Worm (Caenorhabditis elegans) whole organism, midembryonic: ENCODE measurements around the gene T10B5.8.

ENCODE experiments used
- T22C8.4 ChIP-seq: fragments of 200-800 bp; sonication (Bioruptor generic); IDR thresholded peaks from 2 replicates; pipeline ENCODE4 v1.3.6; 2022; ENCODE audit warnings: missing genetic modification characterization, missing compliant biosample characterization
- cog-1 ChIP-seq: sonication (generic microtip); optimal IDR thresholded peaks from 2 replicates; lab custom pipeline; 2016; ENCODE audit warnings: missing genetic modification characterization, missing compliant biosample characterization
- flt-1 ChIP-seq: fragments of 200-800 bp; sonication (Bioruptor generic); IDR thresholded peaks from 2 replicates; pipeline ENCODE4 v1.3.6; 2022; ENCODE audit warnings: missing genetic modification characterization, missing compliant biosample characterization
- klf-2 ChIP-seq: fragments of 200-800 bp; sonication (Bioruptor generic); conservative IDR thresholded peaks from 2 replicates; pipeline ENCODE4 v1.3.6; 2022; ENCODE audit warnings: missing genetic modification reagents, missing genetic modification characterization, missing compliant biosample characterization
- med-1 ChIP-seq: sonication (generic microtip); optimal IDR thresholded peaks from 2 replicates; lab custom pipeline; 2017; ENCODE audit warnings: missing genetic modification characterization, mild to moderate bottlenecking, missing compliant biosample characterization, antibody characterized with exemption, missing genetic modification reagents; ENCODE audit not compliant: insufficient read depth
- ref-1 ChIP-seq: fragments of 200-800 bp; sonication (Bioruptor generic); conservative IDR thresholded peaks from 2 replicates; pipeline ENCODE4 v1.3.6; 2022; ENCODE audit warnings: missing genetic modification reagents, missing genetic modification characterization, missing compliant biosample characterization
- tab-1 ChIP-seq: fragments of 200-800 bp; sonication (Bioruptor generic); IDR thresholded peaks from 2 replicates; pipeline ENCODE4 v1.3.6; 2022; ENCODE audit warnings: missing genetic modification characterization, missing compliant biosample characterization
- ztf-23 ChIP-seq: fragments of 200-800 bp; sonication (Bioruptor generic); IDR thresholded peaks from 2 replicates; pipeline ENCODE4 v1.3.6; 2022; ENCODE audit warnings: missing genetic modification reagents, missing genetic modification characterization, missing compliant biosample characterization
- ztf-29 ChIP-seq: fragments of 200-800 bp; sonication (Bioruptor generic); IDR thresholded peaks from 2 replicates; pipeline ENCODE4 v1.3.6; 2022; ENCODE audit warnings: missing genetic modification reagents, missing genetic modification characterization, missing compliant biosample characterization

T10B5.8 gene

ce11 chrV:1875497-1875988 lies 33.7 kb downstream of the T10B5.8 start:
- TF ChIP-seq flt-1 (no peak), klf-2 (GFP tag; lab: Robert Waterston, UW) (0 out of 2 replicates have a peak, but pooled peaks have one; percentile 49)

ce11 chrV:1878030-1878429 lies 36.2 kb downstream of the T10B5.8 start:
- no peak for TF ChIP-seq tab-1
- no peak for TF ChIP-seq med-1 (GFP tag; lab: Kevin White, UChicago)
- no peak for TF ChIP-seq ztf-29 (GFP tag; lab: Robert Waterston, UW)
- TF ChIP-seq flt-1: no peak
- TF ChIP-seq ztf-23 (GFP tag; lab: Robert Waterston, UW): no peak

- TF ChIP-seq cog-1 (tag; lab: Kevin White, UChicago) (no peak), med-1 (GFP tag; lab: Kevin White, UChicago) (no peak), ref-1 (GFP tag; lab: Robert Waterston, UW) (no peak), ztf-23 (GFP tag; lab: Robert Waterston, UW) (no peak), T22C8.4 (no peak), ztf-29 (GFP tag; lab: Robert Waterston, UW) (no peak), tab-1 (no peak), klf-2 (GFP tag; lab: Robert Waterston, UW) (no peak), flt-1 (no peak)
Measured at ce11 chrV:1883131-1883530, 41.3 kb downstream of the T10B5.8 start.

- TF ChIP-seq klf-2 (GFP tag; lab: Robert Waterston, UW): no peak
- no peak for TF ChIP-seq T22C8.4
- no peak for TF ChIP-seq ztf-23 (GFP tag; lab: Robert Waterston, UW)
- no peak for TF ChIP-seq ztf-29 (GFP tag; lab: Robert Waterston, UW)
- TF ChIP-seq ref-1 (GFP tag; lab: Robert Waterston, UW): no peak
- no peak for TF ChIP-seq cog-1 (tag; lab: Kevin White, UChicago)
- no peak for TF ChIP-seq flt-1
Measured at ce11 chrV:1886997-1887396, 45.2 kb downstream of the T10B5.8 start.

- TF ChIP-seq ztf-29 (GFP tag; lab: Robert Waterston, UW) (no peak), ref-1 (GFP tag; lab: Robert Waterston, UW) (no peak), cog-1 (tag; lab: Kevin White, UChicago) (no peak), ztf-23 (GFP tag; lab: Robert Waterston, UW) (no peak), med-1 (GFP tag; lab: Kevin White, UChicago) (no peak), T22C8.4 (no peak), klf-2 (GFP tag; lab: Robert Waterston, UW) (no peak), tab-1 (no peak), flt-1 (no peak)
Measured at ce11 chrV:1888299-1888698, 46.5 kb downstream of the T10B5.8 start.

- TF ChIP-seq klf-2 (GFP tag; lab: Robert Waterston, UW) (no peak), ref-1 (GFP tag; lab: Robert Waterston, UW) (no peak), T22C8.4 (no peak), flt-1 (no peak), ztf-23 (GFP tag; lab: Robert Waterston, UW) (no peak), cog-1 (tag; lab: Kevin White, UChicago) (no peak), ztf-29 (GFP tag; lab: Robert Waterston, UW) (no peak), tab-1 (no peak), med-1 (GFP tag; lab: Kevin White, UChicago) (no peak)
Measured at ce11 chrV:1889996-1890395, 48.2 kb downstream of the T10B5.8 start.

- no peak for TF ChIP-seq ztf-23 (GFP tag; lab: Robert Waterston, UW)
- peak; percentile 13 for TF ChIP-seq cog-1 (tag; lab: Kevin White, UChicago)
Measured at ce11 chrV:1892567-1893277, 50.9 kb downstream of the T10B5.8 start, which contains the start of gene zig-11. TSS of gene zig-11 (minus strand) at chrV:1892939.
